3 fruit fly cellular contexts compared by ENCODE assay signal in genomic region chr3L:262724-263177, dm6.
TF ChIP-seq lines count a peak whose summit lies in the region.

No protein-coding gene starts in this region.

TF ChIP-seq in whole organism, adult, 20 proteins besides CTCF, POLR2A, EP300 and RAD21 (continued from another document):
- TF ChIP-seq cic (GFP tag; optimal IDR thresholded peaks at IDR 0.05; lab: Kevin White, UChicago): no peak

TF ChIP-seq in whole organism, embryonic, 481 proteins besides CTCF, POLR2A, EP300 and RAD21 (continued from another document and continues in another):
- peak; percentile 71 for TF ChIP-seq inv (GFP tag; IDR thresholded peaks at IDR 0.05; lab: Robert Waterston, UW; ENCODE audit: partially characterized antibody)
- no peak for TF ChIP-seq CG4404 (GFP tag; IDR thresholded peaks at IDR 0.05; lab: Robert Waterston, UW)
- no peak for TF ChIP-seq Hr3 (GFP tag; optimal IDR thresholded peaks at IDR 0.05; lab: Kevin White, UChicago)
- peak; percentile 1 for TF ChIP-seq caup (GFP tag; optimal IDR thresholded peaks at IDR 0.05; lab: Kevin White, UChicago; ENCODE audit: severe bottlenecking)
- peak in 1 of 2 experiments; percentile 63 for TF ChIP-seq Pdp1 (GFP tag; optimal IDR thresholded peaks at IDR 0.05; lab: Kevin White, UChicago)
- TF ChIP-seq sens (GFP tag; lab: Kevin White, UChicago): peak; percentile 80
- TF ChIP-seq CG9932 (GFP tag; IDR thresholded peaks at IDR 0.05; lab: Robert Waterston, UW): peak; percentile 32; the same call in 1 of the 2 replicates
- peak; percentile 92 for TF ChIP-seq bbx (GFP tag; IDR thresholded peaks at IDR 0.05; lab: Robert Waterston, UW; ENCODE audit: partially characterized antibody)
- peak; percentile 70 for TF ChIP-seq HLH4C (GFP tag; IDR thresholded peaks at IDR 0.05; lab: Robert Waterston, UW; ENCODE audit: partially characterized antibody)
- TF ChIP-seq vnd (GFP tag; IDR thresholded peaks at IDR 0.05; lab: Robert Waterston, UW; ENCODE audit: partially characterized antibody): peak; percentile 81
- peak; percentile 70 for TF ChIP-seq ewg (GFP tag; optimal IDR thresholded peaks at IDR 0.05; lab: Kevin White, UChicago)
- peak; percentile 66; the same call in 2 of the 3 replicates for TF ChIP-seq CG7963 (GFP tag; IDR thresholded peaks at IDR 0.05; lab: Robert Waterston, UW; ENCODE audit: partially characterized antibody)
- peak; percentile 84 for TF ChIP-seq knrl (GFP tag; IDR thresholded peaks at IDR 0.05; lab: Robert Waterston, UW; ENCODE audit: partially characterized antibody)
- TF ChIP-seq CG16813 (GFP tag; IDR thresholded peaks at IDR 0.05; lab: Robert Waterston, UW; ENCODE audit: partially characterized antibody): peak; percentile 78
- TF ChIP-seq nerfin-1 (tag; optimal IDR thresholded peaks at IDR 0.05; lab: Kevin White, UChicago): peak; percentile 87
- TF ChIP-seq mirr (GFP tag; optimal IDR thresholded peaks at IDR 0.05; lab: Kevin White, UChicago): peak; percentile 26
- TF ChIP-seq Dref (GFP tag; IDR thresholded peaks at IDR 0.05; lab: Robert Waterston, UW): peak; percentile 87
- no peak for TF ChIP-seq Gsc (GFP tag; IDR thresholded peaks at IDR 0.05; lab: Robert Waterston, UW)
- 0 out of 2 replicates have a peak, but pooled peaks have one; percentile 7 for TF ChIP-seq Adf1 (GFP tag; IDR thresholded peaks at IDR 0.05; lab: Robert Waterston, UW)
- TF ChIP-seq BEAF-32 (GFP tag; optimal IDR thresholded peaks at IDR 0.05; lab: Kevin White, UChicago): peak; percentile 85
- TF ChIP-seq CG12769 (tag; optimal IDR thresholded peaks at IDR 0.05; lab: Kevin White, UChicago): peak; percentile 19
- peak in 1 of 2 experiments; percentile 83 for TF ChIP-seq Hr78 (GFP tag; optimal IDR thresholded peaks at IDR 0.05; lab: Kevin White, UChicago)
- peak; percentile 84 for TF ChIP-seq Opbp (GFP tag; IDR thresholded peaks at IDR 0.05; lab: Robert Waterston, UW; ENCODE audit: partially characterized antibody)
- peak; percentile 28 for TF ChIP-seq Ets97D (GFP tag; optimal IDR thresholded peaks at IDR 0.05; lab: Kevin White, UChicago)
- peak; percentile 78; the same call in 1 of the 2 replicates for TF ChIP-seq CG42726 (GFP tag; IDR thresholded peaks at IDR 0.05; lab: Robert Waterston, UW; ENCODE audit: partially characterized antibody)
- TF ChIP-seq jigr1 (GFP tag; IDR thresholded peaks at IDR 0.05; lab: Robert Waterston, UW): no peak
- peak; percentile 51; the same call in 1 of the 2 replicates for TF ChIP-seq MBD-R2 (GFP tag; IDR thresholded peaks at IDR 0.05; lab: Robert Waterston, UW)
- no peak for TF ChIP-seq Hsf (GFP tag; optimal IDR thresholded peaks at IDR 0.05; lab: Kevin White, UChicago)
- TF ChIP-seq CG1603 (tag; optimal IDR thresholded peaks at IDR 0.05; lab: Kevin White, UChicago): peak; percentile 26
- peak; percentile 96 for TF ChIP-seq bigmax (GFP tag; optimal IDR thresholded peaks at IDR 0.05; lab: Kevin White, UChicago)
- TF ChIP-seq CG8290 (GFP tag; optimal IDR thresholded peaks at IDR 0.05; lab: Kevin White, UChicago): no peak
- peak in 1 of 2 experiments; percentile 51 for TF ChIP-seq CG8290 (tag; optimal IDR thresholded peaks at IDR 0.05; lab: Kevin White, UChicago)
- TF ChIP-seq CG14710 (tag; optimal IDR thresholded peaks at IDR 0.05; lab: Kevin White, UChicago): peak; percentile 28
- TF ChIP-seq sug (tag; optimal IDR thresholded peaks at IDR 0.05; lab: Kevin White, UChicago): peak; percentile 93
- peak; percentile 81 for TF ChIP-seq Bgb (GFP tag; IDR thresholded peaks at IDR 0.05; lab: Robert Waterston, UW; ENCODE audit: partially characterized antibody)
- peak; percentile 89 for TF ChIP-seq Sry-δ (GFP tag; optimal IDR thresholded peaks at IDR 0.05; lab: Kevin White, UChicago)
- peak; percentile 77 for TF ChIP-seq hbn (GFP tag; IDR thresholded peaks at IDR 0.05; lab: Robert Waterston, UW; ENCODE audit: partially characterized antibody)
- TF ChIP-seq Doc3 (GFP tag; IDR thresholded peaks at IDR 0.05; lab: Robert Waterston, UW; ENCODE audit: partially characterized antibody): peak; percentile 73; the same call in 2 of the 3 replicates
- TF ChIP-seq chinmo (GFP tag; IDR thresholded peaks at IDR 0.05; lab: Robert Waterston, UW; ENCODE audit: partially characterized antibody): peak; percentile 96
- peak in 1 of 2 experiments; percentile 37 for TF ChIP-seq crp (GFP tag; optimal IDR thresholded peaks at IDR 0.05; lab: Kevin White, UChicago)
- TF ChIP-seq CG6854 (GFP tag; optimal IDR thresholded peaks at IDR 0.05; lab: Kevin White, UChicago): peak; percentile 6
- TF ChIP-seq amos (GFP tag; IDR thresholded peaks at IDR 0.05; lab: Robert Waterston, UW; ENCODE audit: partially characterized antibody): peak; percentile 89
- peak; percentile 6 for TF ChIP-seq CG1233 (GFP tag; optimal IDR thresholded peaks at IDR 0.05; lab: Kevin White, UChicago)
- no peak for TF ChIP-seq CG17912 (GFP tag; optimal IDR thresholded peaks at IDR 0.05; lab: Kevin White, UChicago)
- no peak for TF ChIP-seq CG10431 (GFP tag; optimal IDR thresholded peaks at IDR 0.05; lab: Kevin White, UChicago)
- peak; percentile 65; the same call in 1 of the 3 replicates for TF ChIP-seq CG34422 (GFP tag; IDR thresholded peaks at IDR 0.05; lab: Robert Waterston, UW)
- peak; percentile 13 for TF ChIP-seq B-H2 (GFP tag; optimal IDR thresholded peaks at IDR 0.05; lab: Kevin White, UChicago)
- TF ChIP-seq Dbx (GFP tag; IDR thresholded peaks at IDR 0.05; lab: Robert Waterston, UW): peak; percentile 47; the same call in 1 of the 3 replicates
- no peak for TF ChIP-seq ro (GFP tag; IDR thresholded peaks at IDR 0.05; lab: Robert Waterston, UW)
- TF ChIP-seq ftz-f1 (GFP tag; optimal IDR thresholded peaks at IDR 0.05; lab: Kevin White, UChicago): peak; percentile 29
- TF ChIP-seq CHES-1-like (GFP tag; optimal IDR thresholded peaks at IDR 0.05; lab: Kevin White, UChicago): peak; percentile 8
- TF ChIP-seq trem (tag; optimal IDR thresholded peaks at IDR 0.05; lab: Kevin White, UChicago): peak; percentile 70
- no peak for TF ChIP-seq Mes4 (GFP tag; optimal IDR thresholded peaks at IDR 0.05; lab: Kevin White, UChicago)
- TF ChIP-seq Myb (GFP tag; optimal IDR thresholded peaks at IDR 0.05; lab: Kevin White, UChicago): peak; percentile 2
- TF ChIP-seq run (tag; optimal IDR thresholded peaks at IDR 0.05; lab: Kevin White, UChicago): no peak
- peak; percentile 77 for TF ChIP-seq ato (GFP tag; IDR thresholded peaks at IDR 0.05; lab: Robert Waterston, UW; ENCODE audit: partially characterized antibody)
- peak; percentile 85 for TF ChIP-seq YL-1 (GFP tag; optimal IDR thresholded peaks at IDR 0.05; lab: Kevin White, UChicago)
- peak; percentile 19; the same call in 1 of the 2 replicates for TF ChIP-seq onecut (GFP tag; IDR thresholded peaks at IDR 0.05; lab: Robert Waterston, UW)
- TF ChIP-seq Abd-B (GFP tag; optimal IDR thresholded peaks at IDR 0.05; lab: Kevin White, UChicago): no peak

TF ChIP-seq in whole organism, prepupa, 60 proteins besides CTCF, POLR2A, EP300 and RAD21 (continued from another document):
- TF ChIP-seq CG9139 (GFP tag; optimal IDR thresholded peaks at IDR 0.05; lab: Kevin White, UChicago) (no peak), Sox15 (GFP tag; optimal IDR thresholded peaks at IDR 0.05; lab: Kevin White, UChicago) (no peak)
